Fruit fly (Drosophila melanogaster): ENCODE results near the gene CG46339.

CG46339 gene

DNA sequence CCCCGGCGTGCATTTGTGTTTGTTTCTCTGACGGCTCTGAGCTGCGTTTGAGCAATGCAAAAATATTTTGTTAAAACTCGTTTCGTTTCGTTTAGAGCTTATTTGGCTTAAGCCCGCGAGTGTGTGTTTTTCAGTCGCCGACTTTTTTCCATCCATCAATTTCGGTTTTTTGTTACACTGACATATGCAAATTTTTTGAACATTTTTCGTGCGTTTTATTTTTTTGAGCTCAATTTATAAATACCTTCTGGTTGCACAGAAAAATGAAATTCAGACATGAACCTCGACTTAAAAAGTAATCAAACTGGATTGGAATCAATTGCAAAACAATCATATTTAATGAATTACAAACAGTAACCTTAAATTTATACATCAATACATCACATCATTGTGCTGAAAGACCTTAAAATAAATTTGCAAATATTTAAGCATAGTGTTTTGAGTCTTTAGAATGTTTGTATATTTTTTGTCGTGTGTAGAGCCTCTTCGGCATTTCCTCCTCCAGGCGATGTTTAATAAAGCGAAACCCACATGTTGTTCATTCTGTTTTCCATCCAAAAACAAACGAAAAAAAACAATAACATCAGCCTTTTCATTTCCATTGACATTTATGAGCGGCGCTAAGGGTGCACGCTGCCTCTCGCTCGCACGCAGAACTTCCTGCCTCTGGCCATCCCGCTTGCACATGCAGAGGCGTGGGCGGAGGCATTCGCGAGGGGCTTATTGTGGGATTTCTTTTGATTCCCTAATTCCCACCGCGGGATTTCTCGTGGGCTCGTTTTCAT lies 33.1 kb upstream of the CG46339 start:
- peak; percentile 94 for TF ChIP-seq CG2199 (GFP tag; IDR thresholded peaks at IDR 0.05)
- TF ChIP-seq knrl (GFP tag; IDR thresholded peaks at IDR 0.05; ENCODE audit: partially characterized antibody) = 0 out of 3 replicates have a peak, but pooled peaks have one; percentile 35
- no peak for TF ChIP-seq CG32772 (GFP tag; IDR thresholded peaks at IDR 0.05)
- no peak for TF ChIP-seq CG8281 (tag; optimal IDR thresholded peaks at IDR 0.05)
- TF ChIP-seq Ets97D (GFP tag; optimal IDR thresholded peaks at IDR 0.05) = peak; percentile 0
- no peak for TF ChIP-seq h (optimal IDR thresholded peaks at IDR 0.05)
- peak; percentile 17 for TF ChIP-seq CG8924 (tag; optimal IDR thresholded peaks at IDR 0.05)
- TF ChIP-seq CG2116 (GFP tag; optimal IDR thresholded peaks at IDR 0.05) = no peak
- no peak for TF ChIP-seq chn (GFP tag; optimal IDR thresholded peaks at IDR 0.05)
- 0 out of 2 replicates have a peak, but pooled peaks have one; percentile 12 for TF ChIP-seq Rfx (GFP tag; IDR thresholded peaks at IDR 0.05)
- no peak for TF ChIP-seq CG4424 (GFP tag; optimal IDR thresholded peaks at IDR 0.05)
- TF ChIP-seq CG17361 (GFP tag; IDR thresholded peaks at IDR 0.05) = no peak
- no peak for TF ChIP-seq D19A (tag; optimal IDR thresholded peaks at IDR 0.05)
- no peak for TF ChIP-seq Eip74EF (GFP tag; optimal IDR thresholded peaks at IDR 0.05)
- 0 out of 4 replicates have a peak, but pooled peaks have one; percentile 53 for TF ChIP-seq chinmo (GFP tag; IDR thresholded peaks at IDR 0.05; ENCODE audit: partially characterized antibody)
- no peak for TF ChIP-seq CG8478 (optimal IDR thresholded peaks at IDR 0.05)
- TF ChIP-seq twi (tag; optimal IDR thresholded peaks at IDR 0.05) = no peak
- TF ChIP-seq ash1 (GFP tag; optimal IDR thresholded peaks at IDR 0.05) = no peak
- no peak for TF ChIP-seq lab (GFP tag; optimal IDR thresholded peaks at IDR 0.05)
- TF ChIP-seq pros (GFP tag; optimal IDR thresholded peaks at IDR 0.05) = peak; percentile 2
- no peak for TF ChIP-seq CG8359 (GFP tag; optimal IDR thresholded peaks at IDR 0.05; ENCODE audit: borderline replicate concordance)
- no peak for TF ChIP-seq Ptx1 (GFP tag; IDR thresholded peaks at IDR 0.05)
- no peak for TF ChIP-seq CG17186 (GFP tag; optimal IDR thresholded peaks at IDR 0.05)
- TF ChIP-seq CG12391 (tag; optimal IDR thresholded peaks at IDR 0.05) = no peak
- TF ChIP-seq gsb (GFP tag; IDR thresholded peaks at IDR 0.05) = no peak
- TF ChIP-seq CG8290 (GFP tag; optimal IDR thresholded peaks at IDR 0.05) = no peak
- TF ChIP-seq CG8290 (tag; optimal IDR thresholded peaks at IDR 0.05) = no peak
- no peak for TF ChIP-seq ci (GFP tag; IDR thresholded peaks at IDR 0.05)
- no peak for TF ChIP-seq CG3163 (GFP tag; optimal IDR thresholded peaks at IDR 0.05)
- no peak for TF ChIP-seq Poxn (GFP tag; IDR thresholded peaks at IDR 0.05)
- TF ChIP-seq fd3F (GFP tag; optimal IDR thresholded peaks at IDR 0.05) = no peak
- TF ChIP-seq fd102C (GFP tag; optimal IDR thresholded peaks at IDR 0.05) = no peak
- TF ChIP-seq Hmx (GFP tag; optimal IDR thresholded peaks at IDR 0.05) = no peak
- no peak for TF ChIP-seq Dad (GFP tag; optimal IDR thresholded peaks at IDR 0.05)
- no peak for TF ChIP-seq CG17328 (GFP tag; IDR thresholded peaks at IDR 0.05)
- TF ChIP-seq Drgx (GFP tag; IDR thresholded peaks at IDR 0.05) = no peak
- TF ChIP-seq crc (GFP tag; optimal IDR thresholded peaks at IDR 0.05) = no peak
- peak; percentile 18 for TF ChIP-seq gem (tag; optimal IDR thresholded peaks at IDR 0.05)
- TF ChIP-seq Dfd (GFP tag; optimal IDR thresholded peaks at IDR 0.05) = no peak
- TF ChIP-seq Lpt (GFP tag; optimal IDR thresholded peaks at IDR 0.05) = no peak
- no peak for TF ChIP-seq ind (GFP tag; optimal IDR thresholded peaks at IDR 0.05)
- TF ChIP-seq CG10147 (GFP tag; optimal IDR thresholded peaks at IDR 0.05) = no peak
- no peak for TF ChIP-seq CG4730 (GFP tag; IDR thresholded peaks at IDR 0.05)
- no peak for TF ChIP-seq sisA (GFP tag; IDR thresholded peaks at IDR 0.05)
- TF ChIP-seq sr (GFP tag; IDR thresholded peaks at IDR 0.05) = peak; percentile 65; the same call in 1 of the 3 replicates
- no peak for TF ChIP-seq Blimp-1 (GFP tag; optimal IDR thresholded peaks at IDR 0.05)
- TF ChIP-seq pb (GFP tag; optimal IDR thresholded peaks at IDR 0.05) = no peak
- TF ChIP-seq CG33557 (GFP tag; optimal IDR thresholded peaks at IDR 0.05) = no peak
- no peak for TF ChIP-seq CG33213 (GFP tag; optimal IDR thresholded peaks at IDR 0.05)
- TF ChIP-seq lbe (GFP tag; optimal IDR thresholded peaks at IDR 0.05) = no peak
- TF ChIP-seq CG1603 (tag; optimal IDR thresholded peaks at IDR 0.05) = no peak
